Fruit fly (Drosophila melanogaster): ENCODE measurements around the gene CG12541.

Gene CG12541

DNA sequence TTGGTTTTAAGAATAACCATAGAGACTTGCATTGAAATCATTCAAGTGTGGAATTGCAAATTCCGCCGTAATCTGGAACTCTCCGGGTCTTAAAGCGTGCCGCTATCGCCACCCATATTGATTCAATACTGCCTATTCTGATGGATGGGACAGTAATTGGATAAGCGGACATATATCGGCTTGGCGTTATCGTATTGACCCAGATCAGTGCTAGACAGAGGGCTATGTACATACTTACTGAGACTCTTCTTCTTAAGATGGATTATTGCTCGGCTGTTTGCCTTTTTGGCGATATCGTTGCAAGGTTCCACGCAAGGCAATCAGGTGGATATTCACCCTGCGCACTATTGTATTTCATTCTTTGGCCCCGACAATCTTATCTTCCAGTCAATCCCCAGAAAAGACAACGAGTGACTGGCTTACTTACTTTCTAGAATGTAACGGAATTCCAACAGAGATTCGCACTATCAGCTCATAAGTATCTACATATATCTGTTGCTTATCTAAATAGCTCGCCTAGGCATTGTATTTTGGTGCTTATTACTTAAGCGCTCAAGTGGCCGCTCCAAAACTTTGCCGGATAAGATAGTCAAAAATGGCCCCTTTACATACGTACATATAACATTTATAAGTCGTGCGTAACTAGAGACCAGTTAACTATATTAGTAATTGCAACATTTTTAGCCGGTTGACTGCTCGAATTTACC lies 71.2 kb downstream of the CG12541 start (continued):
- no peak for TF ChIP-seq nau (GFP tag; optimal IDR thresholded peaks at IDR 0.05)
- peak; percentile 43 for TF ChIP-seq CG33557 (GFP tag; optimal IDR thresholded peaks at IDR 0.05)
- TF ChIP-seq Med (GFP tag): peak; percentile 34
- peak; percentile 7 for TF ChIP-seq fd64A (GFP tag; optimal IDR thresholded peaks at IDR 0.05)
- no peak for TF ChIP-seq stwl (tag; optimal IDR thresholded peaks at IDR 0.05)
- peak; percentile 40 for TF ChIP-seq odd (GFP tag; optimal IDR thresholded peaks at IDR 0.05)
- TF ChIP-seq CG10462 (GFP tag; optimal IDR thresholded peaks at IDR 0.05): no peak
- TF ChIP-seq ci (GFP tag; IDR thresholded peaks at IDR 0.05): 0 out of 3 replicates have a peak, but pooled peaks have one; percentile 22
- no peak for TF ChIP-seq CG10366 (GFP tag; IDR thresholded peaks at IDR 0.05)
- TF ChIP-seq yki (optimal IDR thresholded peaks at IDR 0.05): no peak
- TF ChIP-seq sug (tag; optimal IDR thresholded peaks at IDR 0.05): peak; percentile 24
- TF ChIP-seq CG15011 (GFP tag; optimal IDR thresholded peaks at IDR 0.05): no peak
- peak; percentile 19 for TF ChIP-seq CG3407 (GFP tag; optimal IDR thresholded peaks at IDR 0.05)
- TF ChIP-seq eve (GFP tag; optimal IDR thresholded peaks at IDR 0.05): no peak
- TF ChIP-seq bsh (GFP tag; optimal IDR thresholded peaks at IDR 0.05): peak in 1 of 2 experiments; percentile 3
- no peak for TF ChIP-seq Side (GFP tag; optimal IDR thresholded peaks at IDR 0.05)
- TF ChIP-seq sim (GFP tag; IDR thresholded peaks at IDR 0.05): no peak
- TF ChIP-seq CG2120 (GFP tag; optimal IDR thresholded peaks at IDR 0.05): no peak
- TF ChIP-seq ac (GFP tag; optimal IDR thresholded peaks at IDR 0.05): no peak
- no peak for TF ChIP-seq Opbp (GFP tag; IDR thresholded peaks at IDR 0.05; ENCODE audit: partially characterized antibody)
- TF ChIP-seq CG11560 (tag; IDR thresholded peaks at IDR 0.05): no peak
- no peak for TF ChIP-seq CG1832 (GFP tag; optimal IDR thresholded peaks at IDR 0.05)
- no peak for TF ChIP-seq CG9817 (tag; optimal IDR thresholded peaks at IDR 0.05)
- TF ChIP-seq Pdp1 (GFP tag; optimal IDR thresholded peaks at IDR 0.05): peak in 1 of 2 experiments; percentile 22
- TF ChIP-seq psq (GFP tag; optimal IDR thresholded peaks at IDR 0.05): no peak
- peak; percentile 22 for TF ChIP-seq dmrt11E (tag; optimal IDR thresholded peaks at IDR 0.05)
- TF ChIP-seq Hand (GFP tag; optimal IDR thresholded peaks at IDR 0.05): peak; percentile 14
- TF ChIP-seq Lim3 (GFP tag; IDR thresholded peaks at IDR 0.05): no peak
- no peak for TF ChIP-seq CG33213 (GFP tag; optimal IDR thresholded peaks at IDR 0.05)
- TF ChIP-seq dpn (GFP tag; optimal IDR thresholded peaks at IDR 0.05): no peak
- no peak for TF ChIP-seq D19B (GFP tag; optimal IDR thresholded peaks at IDR 0.05)
- no peak for TF ChIP-seq CkIIα-i1 (GFP tag; IDR thresholded peaks at IDR 0.05)
- TF ChIP-seq lab (GFP tag; optimal IDR thresholded peaks at IDR 0.05): peak; percentile 34
- no peak for TF ChIP-seq CG4404 (GFP tag; IDR thresholded peaks at IDR 0.05)
- TF ChIP-seq Mes4 (GFP tag; optimal IDR thresholded peaks at IDR 0.05): no peak
- TF ChIP-seq mld (GFP tag; IDR thresholded peaks at IDR 0.05; ENCODE audit: partially characterized antibody): no peak
- no peak for TF ChIP-seq peb (GFP tag; IDR thresholded peaks at IDR 0.05)
- TF ChIP-seq CG15479 (GFP tag; optimal IDR thresholded peaks at IDR 0.05): peak; percentile 99
- TF ChIP-seq ERR (GFP tag; optimal IDR thresholded peaks at IDR 0.05): no peak
- TF ChIP-seq Dfd (GFP tag; optimal IDR thresholded peaks at IDR 0.05): no peak
- TF ChIP-seq rib (GFP tag; IDR thresholded peaks at IDR 0.05): no peak
- no peak for TF ChIP-seq CG17328 (GFP tag; IDR thresholded peaks at IDR 0.05)
- TF ChIP-seq CG5245 (GFP tag; optimal IDR thresholded peaks at IDR 0.05): no peak
- TF ChIP-seq CG15601 (tag; optimal IDR thresholded peaks at IDR 0.05): peak; percentile 42
- TF ChIP-seq Fer1 (GFP tag; optimal IDR thresholded peaks at IDR 0.05): no peak
- TF ChIP-seq gro (GFP tag; optimal IDR thresholded peaks at IDR 0.05): no peak
- no peak for TF ChIP-seq Doc2 (GFP tag; IDR thresholded peaks at IDR 0.05)
- no peak for TF ChIP-seq CG8281 (tag; optimal IDR thresholded peaks at IDR 0.05)
- no peak for TF ChIP-seq slbo (GFP tag; IDR thresholded peaks at IDR 0.05)
- no peak for TF ChIP-seq ap (GFP tag; IDR thresholded peaks at IDR 0.05)
- no peak for TF ChIP-seq Dip3 (GFP tag; optimal IDR thresholded peaks at IDR 0.05)

All from whole organism, embryonic.